Worm (Caenorhabditis elegans) whole organism, young adult: Measurements from ENCODE around the gene F02D8.4.

Source experiments
- B0336.3 ChIP-seq: fragments of 200-800 bp; sonication (Bioruptor generic); IDR thresholded peaks from 2 replicates; pipeline ENCODE4 v1.3.6; 2022; ENCODE audit warnings: missing genetic modification characterization, missing compliant biosample characterization
- C17E4.6 ChIP-seq: fragments of 200-800 bp; sonication (Bioruptor generic); IDR thresholded peaks from 2 replicates; pipeline ENCODE4 v1.3.6; 2022; ENCODE audit warnings: missing genetic modification reagents, missing genetic modification characterization, missing compliant biosample characterization
- F10E7.11 ChIP-seq: sonication (generic microtip); optimal IDR thresholded peaks from 2 replicates; lab custom pipeline; 2017; ENCODE audit warnings: mild to moderate bottlenecking, missing genetic modification characterization, moderate library complexity, missing compliant biosample characterization
- F49E8.2 ChIP-seq: sonication (generic microtip); optimal IDR thresholded peaks from 3 replicates; lab custom pipeline; 2017; ENCODE audit warnings: missing genetic modification characterization, mild to moderate bottlenecking, missing compliant biosample characterization, antibody characterized with exemption, moderate library complexity; ENCODE audit not compliant: insufficient read depth
- F52B5.7 ChIP-seq: sonication (generic microtip); optimal IDR thresholded peaks from 2 replicates; lab custom pipeline; 2016; ENCODE audit warnings: mild to moderate bottlenecking, missing genetic modification characterization, missing compliant biosample characterization
- F57A8.1 ChIP-seq: fragments of 200-800 bp; sonication (Bioruptor generic); optimal IDR thresholded peaks from 2 replicates; lab custom pipeline; 2018; ENCODE audit warnings: mild to moderate bottlenecking, missing genetic modification characterization, moderate library complexity, missing compliant biosample characterization
- F57C9.4 ChIP-seq: sonication (generic microtip); optimal IDR thresholded peaks from 2 replicates; lab custom pipeline; 2017; ENCODE audit warnings: mild to moderate bottlenecking, missing genetic modification characterization, missing compliant biosample characterization
- K11D2.4 ChIP-seq: fragments of 200-800 bp; sonication (Bioruptor generic); IDR thresholded peaks from 2 replicates; pipeline ENCODE4 v1.3.6; 2022; ENCODE audit warnings: missing genetic modification reagents, missing genetic modification characterization, missing compliant biosample characterization
- K12H6.12 ChIP-seq: fragments of 200-800 bp; sonication (Bioruptor generic); optimal IDR thresholded peaks from 2 replicates; lab custom pipeline; 2018; ENCODE audit warnings: mild to moderate bottlenecking, missing genetic modification characterization, missing compliant biosample characterization
- T26A5.8 ChIP-seq: sonication (generic microtip); optimal IDR thresholded peaks from 2 replicates; lab custom pipeline; 2016; ENCODE audit warnings: missing genetic modification characterization, missing compliant biosample characterization
- Y53F4B.3 ChIP-seq: fragments of 200-800 bp; sonication (Bioruptor generic); IDR thresholded peaks from 2 replicates; pipeline ENCODE4 v1.3.6; 2022; ENCODE audit warnings: missing genetic modification reagents, missing genetic modification characterization, missing compliant biosample characterization
- Y53G8AR.9 ChIP-seq: fragments of 200-800 bp; sonication (Bioruptor generic); conservative IDR thresholded peaks from 2 replicates; pipeline ENCODE4 v1.3.6; 2022; ENCODE audit warnings: missing genetic modification reagents, missing genetic modification characterization, missing compliant biosample characterization
- Y95B8A.8 ChIP-seq: fragments of 200-800 bp; sonication (Bioruptor generic); IDR thresholded peaks from 2 replicates; pipeline ENCODE4 v1.3.6; 2022; ENCODE audit warnings: missing genetic modification reagents, missing genetic modification characterization, missing compliant biosample characterization
- ZK185.1 ChIP-seq: sonication (generic microtip); optimal IDR thresholded peaks from 2 replicates; lab custom pipeline; 2016; ENCODE audit warnings: mild to moderate bottlenecking, missing genetic modification characterization, missing compliant biosample characterization; ENCODE audit not compliant: poor library complexity, severe bottlenecking
- aptf-2 ChIP-seq: fragments of 200-800 bp; sonication (Bioruptor generic); conservative IDR thresholded peaks from 2 replicates; pipeline ENCODE4 v1.3.6; 2022; ENCODE audit warnings: missing genetic modification reagents, missing genetic modification characterization, missing compliant biosample characterization
- atf-7 ChIP-seq: sonication (generic microtip); optimal IDR thresholded peaks from 2 replicates; lab custom pipeline; 2017; ENCODE audit warnings: mild to moderate bottlenecking, missing genetic modification characterization, missing compliant biosample characterization
- athp-1 ChIP-seq: sonication (generic microtip); optimal IDR thresholded peaks from 2 replicates; lab custom pipeline; 2017; ENCODE audit warnings: mild to moderate bottlenecking, missing genetic modification characterization, missing compliant biosample characterization
- attf-6 ChIP-seq: fragments of 200-800 bp; sonication (Bioruptor generic); IDR thresholded peaks from 2 replicates; pipeline ENCODE4 v1.3.6; 2022; ENCODE audit warnings: missing genetic modification reagents, missing genetic modification characterization, missing compliant biosample characterization
- bed-2 ChIP-seq: fragments of 200-800 bp; sonication (Bioruptor generic); IDR thresholded peaks from 2 replicates; pipeline ENCODE4 v1.3.6; 2022; ENCODE audit warnings: missing genetic modification reagents, missing genetic modification characterization, missing compliant biosample characterization
- ccch-3 ChIP-seq: fragments of 200-800 bp; sonication (Bioruptor generic); optimal IDR thresholded peaks from 2 replicates; lab custom pipeline; 2018; ENCODE audit warnings: mild to moderate bottlenecking, missing genetic modification characterization, missing compliant biosample characterization
- cebp-1 ChIP-seq, 2 experiments: fragments of 200-800 bp in 1 of 2; sonication (Bioruptor generic) in 1 of 2; sonication (generic microtip) in 1 of 2; IDR thresholded peaks in 1 of 2; optimal IDR thresholded peaks in 1 of 2; 2 replicates each; pipeline versions ENCODE4 v1.3.6 to Lab custom; 2017 to 2022; ENCODE audit warnings: missing compliant biosample characterization in 2 of 2, missing genetic modification characterization in 2 of 2, mild to moderate bottlenecking in 1 of 2, missing genetic modification reagents in 1 of 2, moderate library complexity in 1 of 2
- ceh-100 ChIP-seq: fragments of 200-800 bp; sonication (Bioruptor generic); IDR thresholded peaks from 2 replicates; pipeline ENCODE4 v1.3.6; 2022; ENCODE audit warnings: missing genetic modification reagents, missing genetic modification characterization, missing compliant biosample characterization
- dox-1 ChIP-seq: fragments of 200-800 bp; sonication (Bioruptor generic); IDR thresholded peaks from 2 replicates; pipeline ENCODE4 v1.3.6; 2022; ENCODE audit warnings: missing genetic modification reagents, missing genetic modification characterization, missing compliant biosample characterization
- egrh-3 ChIP-seq: fragments of 200-800 bp; sonication (Bioruptor generic); IDR thresholded peaks from 2 replicates; pipeline ENCODE4 v1.3.6; 2022; ENCODE audit warnings: missing genetic modification reagents, missing genetic modification characterization, missing compliant biosample characterization
- ekl-4 ChIP-seq: fragments of 200-800 bp; sonication (Bioruptor generic); IDR thresholded peaks from 2 replicates; pipeline ENCODE4 v1.3.6; 2022; ENCODE audit warnings: missing genetic modification reagents, missing genetic modification characterization, missing compliant biosample characterization
- fkh-3 ChIP-seq: sonication (generic microtip); optimal IDR thresholded peaks from 2 replicates; lab custom pipeline; 2016; ENCODE audit warnings: mild to moderate bottlenecking, missing genetic modification characterization, missing compliant biosample characterization
- hlh-26 ChIP-seq: fragments of 200-800 bp; sonication (Bioruptor generic); conservative IDR thresholded peaks from 2 replicates; pipeline ENCODE4 v1.3.6; 2022; ENCODE audit warnings: missing genetic modification reagents, missing genetic modification characterization, missing compliant biosample characterization
- hmg-1.2 ChIP-seq: fragments of 200-800 bp; sonication (Bioruptor generic); IDR thresholded peaks from 2 replicates; pipeline ENCODE4 v1.3.6; 2022; ENCODE audit warnings: missing genetic modification reagents, missing genetic modification characterization, missing compliant biosample characterization
- hmg-20 ChIP-seq: fragments of 200-800 bp; sonication (Bioruptor generic); IDR thresholded peaks from 2 replicates; pipeline ENCODE4 v1.3.6; 2022; ENCODE audit warnings: missing genetic modification reagents, missing genetic modification characterization, missing compliant biosample characterization
- let-526 ChIP-seq: fragments of 200-800 bp; sonication (Bioruptor generic); IDR thresholded peaks from 2 replicates; pipeline ENCODE4 v1.3.6; 2022; ENCODE audit warnings: missing genetic modification reagents, missing genetic modification characterization, missing compliant biosample characterization
- lin-40 ChIP-seq: sonication (generic microtip); optimal IDR thresholded peaks from 2 replicates; lab custom pipeline; 2016; ENCODE audit warnings: missing genetic modification characterization, mild to moderate bottlenecking, missing compliant biosample characterization, missing genotype, missing genetic modification reagents
- madf-10 ChIP-seq: sonication (generic microtip); optimal IDR thresholded peaks from 2 replicates; lab custom pipeline; 2016; ENCODE audit warnings: mild to moderate bottlenecking, missing genetic modification characterization, missing compliant biosample characterization
- madf-3 ChIP-seq: fragments of 200-800 bp; sonication (Bioruptor generic); IDR thresholded peaks from 2 replicates; pipeline ENCODE4 v1.3.6; 2022; ENCODE audit warnings: missing genetic modification reagents, missing genetic modification characterization, missing compliant biosample characterization
- madf-6 ChIP-seq: fragments of 200-800 bp; sonication (Bioruptor generic); IDR thresholded peaks from 2 replicates; pipeline ENCODE4 v1.3.6; 2022; ENCODE audit warnings: missing genetic modification reagents, missing genetic modification characterization, missing compliant biosample characterization
- mcd-1 ChIP-seq: fragments of 200-800 bp; sonication (Bioruptor generic); IDR thresholded peaks from 2 replicates; pipeline ENCODE4 v1.3.6; 2022; ENCODE audit warnings: missing genetic modification reagents, missing genetic modification characterization, missing compliant biosample characterization
- nfya-1 ChIP-seq: sonication (generic microtip); optimal IDR thresholded peaks from 2 replicates; lab custom pipeline; 2017; ENCODE audit warnings: antibody characterized with exemption, missing compliant biosample characterization, missing genetic modification characterization, borderline replicate concordance; ENCODE audit not compliant: insufficient read depth
- nhr-80 ChIP-seq: sonication (generic microtip); optimal IDR thresholded peaks from 2 replicates; lab custom pipeline; 2016; ENCODE audit warnings: missing genetic modification characterization, missing compliant biosample characterization
- pbrm-1 ChIP-seq: fragments of 200-800 bp; sonication (Bioruptor generic); IDR thresholded peaks from 2 replicates; pipeline ENCODE4 v1.3.6; 2022; ENCODE audit warnings: missing genetic modification reagents, missing genetic modification characterization, missing compliant biosample characterization
- rec-8 ChIP-seq, 2 experiments: sonication (generic microtip); optimal IDR thresholded peaks; 2 replicates each; lab custom pipeline; 2016; ENCODE audit warnings: mild to moderate bottlenecking in 2 of 2, missing genetic modification characterization in 2 of 2, missing genetic modification reagents in 2 of 2, missing genotype in 2 of 2, missing biosample characterization in 1 of 2, missing compliant biosample characterization in 1 of 2, moderate library complexity in 1 of 2
- sea-2 ChIP-seq: fragments of 200-800 bp; sonication (Bioruptor generic); IDR thresholded peaks from 2 replicates; pipeline ENCODE4 v1.3.6; 2022; ENCODE audit warnings: missing genetic modification characterization, missing compliant biosample characterization
- snpc-4 ChIP-seq, 5 experiments: fragments of 150-350 bp in 1 of 5; sonication (generic microtip) in 4 of 5; optimal IDR thresholded peaks; 2 replicates each; lab custom pipeline; 2014 to 2018; ENCODE audit warnings: missing genetic modification characterization in 5 of 5, missing biosample characterization in 3 of 5, antibody characterized with exemption in 2 of 5, mild to moderate bottlenecking in 2 of 5, missing compliant biosample characterization in 2 of 5, missing genotype in 2 of 5, moderate library complexity in 2 of 5, missing genetic modification reagents in 1 of 5
- tlf-1 ChIP-seq: fragments of 200-800 bp; sonication (Bioruptor generic); optimal IDR thresholded peaks from 2 replicates; lab custom pipeline; 2018; ENCODE audit warnings: mild to moderate bottlenecking, missing genetic modification characterization, missing compliant biosample characterization
- unc-130 ChIP-seq: sonication (generic microtip); optimal IDR thresholded peaks from 2 replicates; lab custom pipeline; 2016; ENCODE audit warnings: missing genetic modification reagents, missing genetic modification characterization, missing compliant biosample characterization
- unc-62 ChIP-seq: fragments of 150-350 bp; optimal IDR thresholded peaks from 2 replicates; lab custom pipeline; 2014; ENCODE audit warnings: missing biosample characterization, missing genetic modification reagents, missing genetic modification characterization
- ztf-28 ChIP-seq: fragments of 200-800 bp; sonication (Bioruptor generic); IDR thresholded peaks from 2 replicates; pipeline ENCODE4 v1.3.6; 2022; ENCODE audit warnings: missing genetic modification reagents, missing genetic modification characterization, missing compliant biosample characterization

F02D8.4 gene

ce11 chrV:15000055-15000704 lies 15.5 kb downstream of the F02D8.4 start, which contains the start of gene rps-16 (continued):
- no peak for TF ChIP-seq unc-130
- no peak for TF ChIP-seq ztf-28 (GFP tag; lab: Robert Waterston, UW)
- TF ChIP-seq F52B5.7 (tag; lab: Kevin White, UChicago) = no peak
- TF ChIP-seq bed-2 (GFP tag; lab: Robert Waterston, UW) = 0 out of 2 replicates have a peak, but pooled peaks have one; percentile 31
- no peak for TF ChIP-seq nhr-80 (tag; lab: Kevin White, UChicago)
- no peak for TF ChIP-seq let-526
- no peak for TF ChIP-seq hlh-26
- no peak for TF ChIP-seq pbrm-1 (GFP tag; lab: Robert Waterston, UW)
- TF ChIP-seq cebp-1 (GFP tag; IDR thresholded peaks at IDR 0.05; lab: Robert Waterston, UW) = no peak
- TF ChIP-seq cebp-1 (tag; optimal IDR thresholded peaks at IDR 0.05; lab: Kevin White, UChicago) = peak; percentile 40
- no peak for TF ChIP-seq unc-62 (GFP tag; lab: Kevin White, UChicago)
- TF ChIP-seq B0336.3 = peak; percentile 79; the same call in 1 of the 2 replicates
- peak; percentile 79 for TF ChIP-seq T26A5.8 (tag; lab: Kevin White, UChicago)
- peak; percentile 77 for TF ChIP-seq attf-6 (GFP tag; lab: Robert Waterston, UW)
- peak; percentile 81 for TF ChIP-seq ceh-100 (GFP tag; lab: Robert Waterston, UW)
- peak; percentile 21 for TF ChIP-seq F10E7.11
- 0 out of 2 replicates have a peak, but pooled peaks have one; percentile 8 for TF ChIP-seq Y95B8A.8
- peak; percentile 63 for TF ChIP-seq dox-1 (GFP tag; lab: Robert Waterston, UW)
- TF ChIP-seq snpc-4 (GFP tag; optimal IDR thresholded peaks at IDR 0.05; lab: Kevin White, UChicago) = no peak
- peak in 2 of 4 experiments; percentile 27 to 29 for TF ChIP-seq snpc-4 (tag; optimal IDR thresholded peaks at IDR 0.05; lab: Kevin White, UChicago)
- TF ChIP-seq F49E8.2 (tag; lab: Kevin White, UChicago) = peak; percentile 25
- no peak for TF ChIP-seq aptf-2
- TF ChIP-seq ccch-3 (GFP tag; lab: Kevin White, UChicago) = no peak
- 0 out of 2 replicates have a peak, but pooled peaks have one; percentile 17 for TF ChIP-seq C17E4.6 (GFP tag; lab: Robert Waterston, UW)
- TF ChIP-seq K11D2.4 (GFP tag; lab: Robert Waterston, UW) = no peak
- TF ChIP-seq athp-1 (tag; lab: Kevin White, UChicago) = peak; percentile 66
- TF ChIP-seq ZK185.1 (tag; lab: Kevin White, UChicago) = no peak
- TF ChIP-seq Y53G8AR.9 (GFP tag; lab: Robert Waterston, UW) = peak; percentile 77; the same call in 1 of the 2 replicates
- peak; percentile 27; the same call in 1 of the 2 replicates for TF ChIP-seq hmg-1.2 (GFP tag; lab: Robert Waterston, UW)
- peak; percentile 80 for TF ChIP-seq madf-6
- TF ChIP-seq rec-8 (tag; optimal IDR thresholded peaks at IDR 0.05; lab: Kevin White, UChicago) = peak in 1 of 2 experiments; percentile 13
- TF ChIP-seq madf-3 (GFP tag; lab: Robert Waterston, UW) = peak; percentile 81
- peak; percentile 61 for TF ChIP-seq tlf-1 (GFP tag; lab: Kevin White, UChicago)
- peak; percentile 62 for TF ChIP-seq atf-7 (tag; lab: Kevin White, UChicago)
- TF ChIP-seq fkh-3 (tag; lab: Kevin White, UChicago) = peak; percentile 89
- TF ChIP-seq mcd-1 (GFP tag; lab: Robert Waterston, UW) = peak; percentile 67
- no peak for TF ChIP-seq sea-2 (GFP tag; lab: Robert Waterston, UW)
- TF ChIP-seq nfya-1 = no peak

- TF ChIP-seq snpc-4 (GFP tag; optimal IDR thresholded peaks at IDR 0.05; lab: Kevin White, UChicago) (no peak), snpc-4 (tag; optimal IDR thresholded peaks at IDR 0.05; lab: Kevin White, UChicago) (no peak), Y53F4B.3 (GFP tag; lab: Robert Waterston, UW) (no peak), madf-10 (tag; lab: Kevin White, UChicago) (no peak), bed-2 (GFP tag; lab: Robert Waterston, UW) (no peak), lin-40 (tag; lab: Kevin White, UChicago) (no peak), K12H6.12 (tag; lab: Kevin White, UChicago) (no peak), ekl-4 (no peak), ceh-100 (GFP tag; lab: Robert Waterston, UW) (no peak), hmg-1.2 (GFP tag; lab: Robert Waterston, UW) (no peak), egrh-3 (GFP tag; lab: Robert Waterston, UW) (peak; percentile 78), unc-130 (no peak), F57C9.4 (tag; lab: Kevin White, UChicago) (no peak), F57A8.1 (peak; percentile 20), pbrm-1 (GFP tag; lab: Robert Waterston, UW) (no peak), hmg-20 (GFP tag; lab: Robert Waterston, UW) (no peak), athp-1 (tag; lab: Kevin White, UChicago) (no peak)
Measured at ce11 chrV:15001536-15001935, 16.8 kb downstream of the F02D8.4 start.
